Worm (Caenorhabditis elegans) whole organism, young adult: Measurements from ENCODE around the gene hpo-8.

Experiments used
- F52B5.7 ChIP-seq: sonication (generic microtip); optimal IDR thresholded peaks from 2 replicates; lab custom pipeline; 2016; ENCODE audit warnings: mild to moderate bottlenecking, missing genetic modification characterization, missing compliant biosample characterization
- lin-26 ChIP-seq: fragments of 200-800 bp; sonication (Bioruptor generic); IDR thresholded peaks from 2 replicates; pipeline ENCODE4 v1.3.6; 2022; ENCODE audit warnings: missing genetic modification reagents, missing genetic modification characterization, missing compliant biosample characterization
- lsy-27 ChIP-seq: sonication (generic microtip); optimal IDR thresholded peaks from 2 replicates; lab custom pipeline; 2017; ENCODE audit warnings: missing genetic modification characterization, mild to moderate bottlenecking, missing compliant biosample characterization, antibody characterized with exemption, missing genotype, borderline replicate concordance; ENCODE audit not compliant: insufficient read depth
- mel-28 ChIP-seq: sonication (generic microtip); optimal IDR thresholded peaks from 2 replicates; lab custom pipeline; 2016; ENCODE audit warnings: borderline replicate concordance, mild to moderate bottlenecking, missing genetic modification characterization, missing compliant biosample characterization
- mxl-1 ChIP-seq: sonication (generic microtip); optimal IDR thresholded peaks from 2 replicates; lab custom pipeline; 2016; ENCODE audit warnings: missing genetic modification characterization, missing compliant biosample characterization
- snpc-4 ChIP-seq, 5 experiments: fragments of 150-350 bp in 1 of 5; sonication (generic microtip) in 4 of 5; optimal IDR thresholded peaks; 2 replicates each; lab custom pipeline; 2014 to 2018; ENCODE audit warnings: missing genetic modification characterization in 5 of 5, missing biosample characterization in 3 of 5, antibody characterized with exemption in 2 of 5, mild to moderate bottlenecking in 2 of 5, missing compliant biosample characterization in 2 of 5, missing genotype in 2 of 5, moderate library complexity in 2 of 5, missing genetic modification reagents in 1 of 5

DNA sequence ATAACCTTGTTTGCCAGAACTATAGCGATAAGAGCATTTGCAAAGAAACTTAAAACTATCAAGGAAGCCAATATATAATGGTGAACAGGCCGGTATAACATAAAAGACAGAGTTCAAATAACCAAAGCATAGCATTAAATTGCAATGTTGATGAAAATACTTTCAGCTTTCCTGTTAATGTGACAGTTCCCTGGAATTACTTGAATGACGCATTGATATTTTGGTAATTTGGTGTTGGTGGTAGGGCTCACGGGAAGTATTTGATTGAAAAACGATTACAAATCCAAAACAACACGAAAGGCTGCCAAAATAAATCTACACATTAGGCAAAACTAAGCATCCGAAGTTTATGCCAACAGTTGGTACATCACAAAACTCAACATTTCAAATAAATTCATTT, 30.1 kb upstream of the hpo-8 start, which contains the start of gene dmsr-16:
- TF ChIP-seq lin-26 (no peak), mxl-1 (no peak), snpc-4 (GFP tag; optimal IDR thresholded peaks at IDR 0.05; lab: Kevin White, UChicago) (no peak), snpc-4 (tag; optimal IDR thresholded peaks at IDR 0.05; lab: Kevin White, UChicago) (no peak), F52B5.7 (tag; lab: Kevin White, UChicago) (no peak), mel-28 (no peak), lsy-27 (tag; lab: Kevin White, UChicago) (no peak)
